Fruit fly (Drosophila melanogaster): ENCODE measurements around the gene Pex3.

DNA sequence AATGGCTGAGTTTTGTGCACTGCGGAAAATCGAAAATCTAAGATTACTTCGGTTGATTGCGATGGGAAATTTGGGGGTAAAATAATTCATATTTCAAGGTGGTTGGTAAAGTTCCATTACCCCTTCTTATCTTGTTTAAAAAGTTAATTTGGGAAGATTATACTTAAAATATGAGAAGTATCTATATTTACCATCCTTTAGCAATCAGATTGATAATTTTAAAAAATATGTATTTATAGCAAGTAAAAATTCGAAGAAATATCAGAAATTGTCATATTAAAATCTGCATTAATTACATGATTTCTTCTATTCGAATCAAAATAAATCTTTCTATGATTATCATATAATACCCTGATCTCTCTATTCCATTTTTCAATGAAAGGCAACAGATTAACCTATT, 51.4 kb downstream of the Pex3 start:
- no peak for TF ChIP-seq usp (GFP tag; optimal IDR thresholded peaks at IDR 0.05)
- no peak for TF ChIP-seq CG8478 (optimal IDR thresholded peaks at IDR 0.05)
- TF ChIP-seq Dll (optimal IDR thresholded peaks at IDR 0.05): no peak
- no peak for TF ChIP-seq EcR (GFP tag; optimal IDR thresholded peaks at IDR 0.05)
